Worm (Caenorhabditis elegans): Measurements from ENCODE around the gene C27D8.3.
A peak's percentile ranks its signal among the peaks of the same experiment; 100 is the strongest.
"Not testable (repeated sequence)": the region's sequence is repeated elsewhere in the genome, so short reads cannot be mapped to it uniquely, and the experiment has no call there.

- TF ChIP-seq snpc-4 (tag; optimal IDR thresholded peaks at IDR 0.05); sdz-12 (GFP tag; optimal IDR thresholded peaks at IDR 0.05); spr-3 (GFP tag; optimal IDR thresholded peaks at IDR 0.05): not testable (repeated sequence)
- TF ChIP-seq tra-1 (GFP tag; IDR thresholded peaks at IDR 0.05), result peak; percentile 21; the same call in 1 of the 2 replicates
These were observed 20.0 kb upstream of the C27D8.3 start for ce11 chrIV:12731503-12731902.

Data from whole organism, L4 larva.